Worm (Caenorhabditis elegans) whole organism, young adult: ENCODE measurements around the gene dhps-1.

Source experiments
- B0019.2 ChIP-seq: fragments of 200-800 bp; sonication (Bioruptor generic); conservative IDR thresholded peaks from 2 replicates; pipeline ENCODE4 v1.3.6; 2022; ENCODE audit warnings: missing genetic modification reagents, missing genetic modification characterization, missing compliant biosample characterization
- F10E7.11 ChIP-seq: sonication (generic microtip); optimal IDR thresholded peaks from 2 replicates; lab custom pipeline; 2017; ENCODE audit warnings: mild to moderate bottlenecking, missing genetic modification characterization, moderate library complexity, missing compliant biosample characterization
- F22D6.2 ChIP-seq: sonication (generic microtip); optimal IDR thresholded peaks from 2 replicates; lab custom pipeline; 2016; ENCODE audit warnings: mild to moderate bottlenecking, missing genetic modification characterization, missing compliant biosample characterization
- F52B5.7 ChIP-seq: sonication (generic microtip); optimal IDR thresholded peaks from 2 replicates; lab custom pipeline; 2016; ENCODE audit warnings: mild to moderate bottlenecking, missing genetic modification characterization, missing compliant biosample characterization
- F57A8.1 ChIP-seq: fragments of 200-800 bp; sonication (Bioruptor generic); optimal IDR thresholded peaks from 2 replicates; lab custom pipeline; 2018; ENCODE audit warnings: mild to moderate bottlenecking, missing genetic modification characterization, moderate library complexity, missing compliant biosample characterization
- F57C9.4 ChIP-seq: sonication (generic microtip); optimal IDR thresholded peaks from 2 replicates; lab custom pipeline; 2017; ENCODE audit warnings: mild to moderate bottlenecking, missing genetic modification characterization, missing compliant biosample characterization
- K11D2.4 ChIP-seq: fragments of 200-800 bp; sonication (Bioruptor generic); IDR thresholded peaks from 2 replicates; pipeline ENCODE4 v1.3.6; 2022; ENCODE audit warnings: missing genetic modification reagents, missing genetic modification characterization, missing compliant biosample characterization
- T26A5.8 ChIP-seq: sonication (generic microtip); optimal IDR thresholded peaks from 2 replicates; lab custom pipeline; 2016; ENCODE audit warnings: missing genetic modification characterization, missing compliant biosample characterization
- Y53G8AR.9 ChIP-seq: fragments of 200-800 bp; sonication (Bioruptor generic); conservative IDR thresholded peaks from 2 replicates; pipeline ENCODE4 v1.3.6; 2022; ENCODE audit warnings: missing genetic modification reagents, missing genetic modification characterization, missing compliant biosample characterization
- Y67H2A.10 ChIP-seq: fragments of 200-800 bp; sonication (Bioruptor generic); conservative IDR thresholded peaks from 2 replicates; pipeline ENCODE4 v1.3.6; 2022; ENCODE audit warnings: missing genetic modification reagents, missing genetic modification characterization, missing compliant biosample characterization
- Y95B8A.8 ChIP-seq: fragments of 200-800 bp; sonication (Bioruptor generic); IDR thresholded peaks from 2 replicates; pipeline ENCODE4 v1.3.6; 2022; ENCODE audit warnings: missing genetic modification reagents, missing genetic modification characterization, missing compliant biosample characterization
- ZK185.1 ChIP-seq: sonication (generic microtip); optimal IDR thresholded peaks from 2 replicates; lab custom pipeline; 2016; ENCODE audit warnings: mild to moderate bottlenecking, missing genetic modification characterization, missing compliant biosample characterization; ENCODE audit not compliant: poor library complexity, severe bottlenecking
- attf-3 ChIP-seq: fragments of 200-800 bp; sonication (Bioruptor generic); conservative IDR thresholded peaks from 2 replicates; pipeline ENCODE4 v1.3.6; 2022; ENCODE audit warnings: missing genetic modification reagents, missing genetic modification characterization, missing compliant biosample characterization
- attf-5 ChIP-seq: fragments of 200-800 bp; sonication (Bioruptor generic); optimal IDR thresholded peaks from 2 replicates; lab custom pipeline; 2018; ENCODE audit warnings: mild to moderate bottlenecking, missing genetic modification characterization, missing compliant biosample characterization
- attf-6 ChIP-seq: fragments of 200-800 bp; sonication (Bioruptor generic); IDR thresholded peaks from 2 replicates; pipeline ENCODE4 v1.3.6; 2022; ENCODE audit warnings: missing genetic modification reagents, missing genetic modification characterization, missing compliant biosample characterization
- ccch-3 ChIP-seq: fragments of 200-800 bp; sonication (Bioruptor generic); optimal IDR thresholded peaks from 2 replicates; lab custom pipeline; 2018; ENCODE audit warnings: mild to moderate bottlenecking, missing genetic modification characterization, missing compliant biosample characterization
- cebp-1 ChIP-seq, 2 experiments: fragments of 200-800 bp in 1 of 2; sonication (Bioruptor generic) in 1 of 2; sonication (generic microtip) in 1 of 2; IDR thresholded peaks in 1 of 2; optimal IDR thresholded peaks in 1 of 2; 2 replicates each; pipeline versions ENCODE4 v1.3.6 to Lab custom; 2017 to 2022; ENCODE audit warnings: missing compliant biosample characterization in 2 of 2, missing genetic modification characterization in 2 of 2, mild to moderate bottlenecking in 1 of 2, missing genetic modification reagents in 1 of 2, moderate library complexity in 1 of 2
- cebp-2 ChIP-seq: fragments of 200-800 bp; sonication (Bioruptor generic); IDR thresholded peaks from 2 replicates; pipeline ENCODE4 v1.3.6; 2022; ENCODE audit warnings: missing genetic modification characterization, missing compliant biosample characterization
- ceh-100 ChIP-seq: fragments of 200-800 bp; sonication (Bioruptor generic); IDR thresholded peaks from 2 replicates; pipeline ENCODE4 v1.3.6; 2022; ENCODE audit warnings: missing genetic modification reagents, missing genetic modification characterization, missing compliant biosample characterization
- ceh-40 ChIP-seq: fragments of 200-800 bp; sonication (Bioruptor generic); IDR thresholded peaks from 2 replicates; pipeline ENCODE4 v1.3.6; 2022; ENCODE audit warnings: missing genetic modification characterization, missing compliant biosample characterization
- ceh-58 ChIP-seq: fragments of 200-800 bp; sonication (Bioruptor generic); IDR thresholded peaks from 2 replicates; pipeline ENCODE4 v1.3.6; 2022; ENCODE audit warnings: missing genetic modification characterization, missing compliant biosample characterization
- ceh-79 ChIP-seq: sonication (generic microtip); optimal IDR thresholded peaks from 2 replicates; lab custom pipeline; 2017; ENCODE audit warnings: mild to moderate bottlenecking, missing genetic modification characterization, missing compliant biosample characterization
- ceh-91 ChIP-seq: fragments of 200-800 bp; sonication (Bioruptor generic); IDR thresholded peaks from 2 replicates; pipeline ENCODE4 v1.3.6; 2022; ENCODE audit warnings: missing genetic modification reagents, missing genetic modification characterization, missing compliant biosample characterization
- die-1 ChIP-seq: sonication (generic microtip); optimal IDR thresholded peaks from 2 replicates; lab custom pipeline; 2016; ENCODE audit warnings: missing genotype, mild to moderate bottlenecking, missing genetic modification characterization, missing compliant biosample characterization
- egl-18 ChIP-seq: fragments of 200-800 bp; sonication (Bioruptor generic); IDR thresholded peaks from 2 replicates; pipeline ENCODE4 v1.3.6; 2022; ENCODE audit warnings: missing genetic modification reagents, missing genetic modification characterization, missing compliant biosample characterization
- gei-17 ChIP-seq: fragments of 200-800 bp; sonication (Bioruptor generic); optimal IDR thresholded peaks from 2 replicates; lab custom pipeline; 2018; ENCODE audit warnings: mild to moderate bottlenecking, missing genetic modification characterization, missing compliant biosample characterization
- him-1 ChIP-seq: sonication (generic microtip); optimal IDR thresholded peaks from 2 replicates; lab custom pipeline; 2016; ENCODE audit warnings: missing genotype, missing genetic modification reagents, missing genetic modification characterization, missing compliant biosample characterization
- hrde-1 ChIP-seq: sonication (generic microtip); optimal IDR thresholded peaks from 2 replicates; lab custom pipeline; 2016; ENCODE audit warnings: missing genetic modification characterization, mild to moderate bottlenecking, missing compliant biosample characterization, moderate library complexity, missing genotype, missing genetic modification reagents, borderline replicate concordance
- lag-1 ChIP-seq: fragments of 200-800 bp; sonication (Bioruptor generic); IDR thresholded peaks from 2 replicates; pipeline ENCODE4 v1.3.6; 2022; ENCODE audit warnings: missing genetic modification reagents, missing genetic modification characterization, missing compliant biosample characterization
- let-526 ChIP-seq: fragments of 200-800 bp; sonication (Bioruptor generic); IDR thresholded peaks from 2 replicates; pipeline ENCODE4 v1.3.6; 2022; ENCODE audit warnings: missing genetic modification reagents, missing genetic modification characterization, missing compliant biosample characterization
- let-607 ChIP-seq, 2 experiments: fragments of 200-800 bp in 1 of 2; sonication (Bioruptor generic) in 1 of 2; sonication (generic microtip) in 1 of 2; optimal IDR thresholded peaks; 2 replicates each; lab custom pipeline; 2016 to 2018; ENCODE audit warnings: mild to moderate bottlenecking in 2 of 2, missing compliant biosample characterization in 2 of 2, missing genetic modification characterization in 2 of 2, moderate library complexity in 2 of 2, missing genotype in 1 of 2
- lin-54 ChIP-seq: fragments of 200-800 bp; sonication (Bioruptor generic); optimal IDR thresholded peaks from 2 replicates; lab custom pipeline; 2018; ENCODE audit warnings: mild to moderate bottlenecking, missing genetic modification characterization, missing compliant biosample characterization
- madf-10 ChIP-seq: sonication (generic microtip); optimal IDR thresholded peaks from 2 replicates; lab custom pipeline; 2016; ENCODE audit warnings: mild to moderate bottlenecking, missing genetic modification characterization, missing compliant biosample characterization
- madf-6 ChIP-seq: fragments of 200-800 bp; sonication (Bioruptor generic); IDR thresholded peaks from 2 replicates; pipeline ENCODE4 v1.3.6; 2022; ENCODE audit warnings: missing genetic modification reagents, missing genetic modification characterization, missing compliant biosample characterization
- madf-8 ChIP-seq: fragments of 200-800 bp; sonication (Bioruptor generic); conservative IDR thresholded peaks from 2 replicates; pipeline ENCODE4 v1.3.6; 2022; ENCODE audit warnings: missing genetic modification reagents, missing genetic modification characterization, missing compliant biosample characterization
- mcd-1 ChIP-seq: fragments of 200-800 bp; sonication (Bioruptor generic); IDR thresholded peaks from 2 replicates; pipeline ENCODE4 v1.3.6; 2022; ENCODE audit warnings: missing genetic modification reagents, missing genetic modification characterization, missing compliant biosample characterization
- nfyb-1 ChIP-seq: fragments of 200-800 bp; sonication (Bioruptor generic); IDR thresholded peaks from 2 replicates; pipeline ENCODE4 v1.3.6; 2022; ENCODE audit warnings: missing genetic modification reagents, missing genetic modification characterization, missing compliant biosample characterization
- nhr-179 ChIP-seq: sonication (generic microtip); optimal IDR thresholded peaks from 2 replicates; lab custom pipeline; 2016; ENCODE audit warnings: mild to moderate bottlenecking, missing genetic modification characterization, missing compliant biosample characterization
- pha-4 ChIP-seq: fragments of 150-350 bp; sonication (generic microtip); optimal IDR thresholded peaks from 2 replicates; lab custom pipeline; 2014; ENCODE audit warnings: missing biosample characterization, missing genetic modification reagents, missing genetic modification characterization
- rpc-1 ChIP-seq, 2 experiments: fragments of 150-350 bp in 1 of 2; sonication (generic microtip) in 1 of 2; optimal IDR thresholded peaks; 2 replicates each; lab custom pipeline; 2014 to 2018; ENCODE audit warnings: missing biosample characterization in 1 of 2, missing genetic modification characterization in 1 of 2, missing genetic modification reagents in 1 of 2, missing genotype in 1 of 2
- sdz-38 ChIP-seq: sonication (generic microtip); optimal IDR thresholded peaks from 2 replicates; lab custom pipeline; 2016; ENCODE audit warnings: missing genotype, missing genetic modification characterization, missing compliant biosample characterization
- somi-1 ChIP-seq: fragments of 200-800 bp; sonication (Bioruptor generic); optimal IDR thresholded peaks from 2 replicates; lab custom pipeline; 2018; ENCODE audit warnings: mild to moderate bottlenecking, missing genetic modification characterization, missing compliant biosample characterization
- unc-130 ChIP-seq: sonication (generic microtip); optimal IDR thresholded peaks from 2 replicates; lab custom pipeline; 2016; ENCODE audit warnings: missing genetic modification reagents, missing genetic modification characterization, missing compliant biosample characterization
- unc-62 ChIP-seq: fragments of 150-350 bp; optimal IDR thresholded peaks from 2 replicates; lab custom pipeline; 2014; ENCODE audit warnings: missing biosample characterization, missing genetic modification reagents, missing genetic modification characterization
- ztf-22 ChIP-seq: fragments of 200-800 bp; sonication (Bioruptor generic); optimal IDR thresholded peaks from 2 replicates; lab custom pipeline; 2018; ENCODE audit warnings: mild to moderate bottlenecking, missing genetic modification characterization, moderate library complexity, missing compliant biosample characterization
- ztf-26 ChIP-seq: sonication (generic microtip); optimal IDR thresholded peaks from 2 replicates; lab custom pipeline; 2017; ENCODE audit warnings: missing genetic modification characterization, missing compliant biosample characterization
- ztf-3 ChIP-seq: fragments of 200-800 bp; sonication (Bioruptor generic); optimal IDR thresholded peaks from 2 replicates; lab custom pipeline; 2018; ENCODE audit warnings: mild to moderate bottlenecking, missing genetic modification characterization, missing compliant biosample characterization
- ztf-6 ChIP-seq: fragments of 200-800 bp; sonication (Bioruptor generic); IDR thresholded peaks from 2 replicates; pipeline ENCODE4 v1.3.6; 2022; ENCODE audit warnings: missing genetic modification reagents, missing genetic modification characterization, missing compliant biosample characterization

dhps-1 gene

DNA sequence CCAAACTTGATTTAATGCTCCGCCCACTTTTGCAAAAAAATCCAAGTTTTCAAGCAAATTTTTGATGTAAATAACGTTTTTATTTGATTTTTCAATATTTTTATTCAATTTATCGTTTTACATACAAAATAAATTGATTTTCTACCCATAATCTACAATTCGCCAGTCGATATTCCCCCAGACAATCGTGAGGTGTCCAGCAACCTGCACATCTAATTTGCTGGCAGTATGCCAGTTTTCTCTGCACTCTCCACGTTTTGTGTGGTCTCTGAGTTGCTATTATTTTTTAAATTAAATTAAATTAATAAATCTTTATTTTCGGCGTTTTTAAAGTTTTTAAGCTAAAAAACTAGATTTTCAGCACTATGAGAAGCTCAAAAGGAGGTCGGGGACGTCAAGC, 12.7 kb upstream of the dhps-1 start (continued):
- TF ChIP-seq ceh-100 (peak; percentile 99), ztf-3 (no peak), lin-54 (GFP tag; lab: Kevin White, UChicago) (peak; percentile 96), rpc-1 (optimal IDR thresholded peaks at IDR 0.05; lab: Kevin White, UChicago) (no peak), rpc-1 (tag; optimal IDR thresholded peaks at IDR 0.05; lab: Kevin White, UChicago) (no peak), let-607 (tag; optimal IDR thresholded peaks at IDR 0.05; lab: Kevin White, UChicago) (peak; percentile 25 to 80), F57C9.4 (tag; lab: Kevin White, UChicago) (no peak), ceh-40 (GFP tag; lab: Robert Waterston, UW) (no peak), attf-6 (no peak), nfyb-1 (peak; percentile 84; the same call in 1 of the 2 replicates), hrde-1 (tag; lab: Kevin White, UChicago) (peak; percentile 18), egl-18 (GFP tag; lab: Robert Waterston, UW) (no peak), F52B5.7 (tag; lab: Kevin White, UChicago) (no peak), ceh-91 (GFP tag; lab: Robert Waterston, UW) (peak; percentile 92), ZK185.1 (tag; lab: Kevin White, UChicago) (no peak), madf-8 (peak; percentile 80), cebp-2 (GFP tag; lab: Robert Waterston, UW) (no peak), Y95B8A.8 (GFP tag; lab: Robert Waterston, UW) (peak; percentile 97), madf-6 (no peak; the same call in 1 of the 2 replicates), nhr-179 (tag; lab: Kevin White, UChicago) (no peak), let-526 (no peak), ztf-22 (GFP tag; lab: Kevin White, UChicago) (no peak), F22D6.2 (tag; lab: Kevin White, UChicago) (peak; percentile 16), B0019.2 (peak; percentile 92), F57A8.1 (GFP tag; lab: Kevin White, UChicago) (no peak), Y67H2A.10 (GFP tag; lab: Robert Waterston, UW) (peak; percentile 91), mcd-1 (GFP tag; lab: Robert Waterston, UW) (peak; percentile 88), ztf-6 (GFP tag; lab: Robert Waterston, UW) (no peak; the same call in 1 of the 2 replicates), somi-1 (GFP tag; lab: Kevin White, UChicago) (no peak), Y53G8AR.9 (GFP tag; lab: Robert Waterston, UW) (peak; percentile 92), ztf-26 (tag; lab: Kevin White, UChicago) (peak; percentile 76), him-1 (tag; lab: Kevin White, UChicago) (no peak), T26A5.8 (no peak), cebp-1 (GFP tag; IDR thresholded peaks at IDR 0.05; lab: Robert Waterston, UW) (no peak; the same call in none of the 2 replicates), cebp-1 (tag; optimal IDR thresholded peaks at IDR 0.05; lab: Kevin White, UChicago) (peak; percentile 58), madf-10 (tag; lab: Kevin White, UChicago) (peak; percentile 85), sdz-38 (no peak), lag-1 (no peak), ceh-79 (tag; lab: Kevin White, UChicago) (no peak), ccch-3 (peak; percentile 65), ceh-58 (GFP tag; lab: Robert Waterston, UW) (no peak), attf-5 (GFP tag; lab: Kevin White, UChicago) (peak; percentile 94), pha-4 (tag; lab: Kevin White, UChicago) (peak; percentile 74), unc-62 (no peak), F10E7.11 (tag; lab: Kevin White, UChicago) (no peak), attf-3 (GFP tag; lab: Robert Waterston, UW) (no peak), die-1 (no peak), gei-17 (no peak), K11D2.4 (GFP tag; lab: Robert Waterston, UW) (no peak), unc-130 (peak; percentile 44)
